Fruit fly (Drosophila melanogaster) S2 (cell line): ENCODE measurements around the gene ctp.

Source experiments
- CG8478 ChIP-seq: fragments of >200 bp; optimal IDR thresholded peaks from 2 replicates; lab custom pipeline; 2018
- CTCF ChIP-seq, 2 experiments: fragments of >200 bp; optimal IDR thresholded peaks; 2 replicates each; lab custom pipeline; 2018

- TF ChIP-seq CG8478 (lab: Kevin White, UChicago) (no peak), CTCF (optimal IDR thresholded peaks at IDR 0.05; lab: Kevin White, UChicago) (no peak)
These were observed 14.5 kb downstream of the ctp start, which contains the start of gene Pdha for dm6 chrX:4702118-4702517.
